Worm (Caenorhabditis elegans) whole organism, L3 larva: Measurements from ENCODE around the gene F21D5.4.
A peak's percentile ranks its signal among the peaks of the same experiment; 100 is the strongest.
"Not testable (repeated sequence)": the region's sequence is repeated elsewhere in the genome, so short reads cannot be mapped to it uniquely, and the experiment has no call there.

Experiments used
- R02D3.7 ChIP-seq: fragments of 150-350 bp; optimal IDR thresholded peaks from 2 replicates; lab custom pipeline; 2014; ENCODE audit warnings: missing biosample characterization, missing genetic modification characterization
- ZK546.5 ChIP-seq: sonication (generic microtip); optimal IDR thresholded peaks from 2 replicates; lab custom pipeline; 2017; ENCODE audit warnings: missing biosample characterization, missing genetic modification characterization
- aly-2 ChIP-seq: fragments of 150-350 bp; optimal IDR thresholded peaks from 2 replicates; lab custom pipeline; 2014; ENCODE audit warnings: missing biosample characterization, missing genetic modification characterization
- ama-1 ChIP-seq: fragments of 150-350 bp; optimal IDR thresholded peaks from 2 replicates; lab custom pipeline; 2018
- ceh-16 ChIP-seq: sonication (generic microtip); optimal IDR thresholded peaks from 2 replicates; lab custom pipeline; 2017; ENCODE audit warnings: missing biosample characterization, missing genetic modification characterization
- ceh-28 ChIP-seq: fragments of 150-350 bp; optimal IDR thresholded peaks from 2 replicates; lab custom pipeline; 2014; ENCODE audit warnings: missing biosample characterization, missing genetic modification reagents, missing genetic modification characterization
- ceh-82 ChIP-seq: fragments of 150-350 bp; optimal IDR thresholded peaks from 2 replicates; lab custom pipeline; 2014; ENCODE audit warnings: missing biosample characterization, missing genetic modification characterization
- ceh-9 ChIP-seq: sonication (generic microtip); optimal IDR thresholded peaks from 2 replicates; lab custom pipeline; 2018; ENCODE audit warnings: missing biosample characterization, missing genetic modification characterization
- egl-27 ChIP-seq: sonication (generic microtip); optimal IDR thresholded peaks from 4 replicates; lab custom pipeline; 2017; ENCODE audit warnings: missing biosample characterization, missing genetic modification reagents, missing genetic modification characterization
- egl-5 ChIP-seq: fragments of 150-350 bp; optimal IDR thresholded peaks from 2 replicates; lab custom pipeline; 2017; ENCODE audit warnings: missing biosample characterization, missing genetic modification reagents, missing genetic modification characterization, inconsistent platforms
- elt-1 ChIP-seq: fragments of 150-350 bp; optimal IDR thresholded peaks from 2 replicates; lab custom pipeline; 2014; ENCODE audit warnings: missing biosample characterization, missing genetic modification characterization
- eor-1 ChIP-seq, 2 experiments: fragments of 150-350 bp; optimal IDR thresholded peaks; 2 replicates each; lab custom pipeline; 2014 to 2018; ENCODE audit warnings: missing biosample characterization in 2 of 2, missing genetic modification characterization in 2 of 2
- fkh-2 ChIP-seq: fragments of 150-350 bp; optimal IDR thresholded peaks from 2 replicates; lab custom pipeline; 2014; ENCODE audit warnings: missing biosample characterization, missing genetic modification reagents, missing genetic modification characterization
- fos-1 ChIP-seq: fragments of 150-350 bp; optimal IDR thresholded peaks from 2 replicates; lab custom pipeline; 2014; ENCODE audit warnings: missing biosample characterization, missing genetic modification characterization
- hmg-11 ChIP-seq: sonication (generic microtip); optimal IDR thresholded peaks from 2 replicates; lab custom pipeline; 2016; ENCODE audit warnings: missing genetic modification characterization, missing compliant biosample characterization
- jun-1 ChIP-seq: fragments of 150-350 bp; optimal IDR thresholded peaks from 2 replicates; lab custom pipeline; 2014; ENCODE audit warnings: missing biosample characterization, missing genetic modification reagents, missing genetic modification characterization
- lin-15B ChIP-seq: fragments of 150-350 bp; optimal IDR thresholded peaks from 2 replicates; lab custom pipeline; 2014; ENCODE audit warnings: missing biosample characterization, missing genetic modification characterization
- lin-39 ChIP-seq: fragments of 150-350 bp; optimal IDR thresholded peaks from 2 replicates; lab custom pipeline; 2018; ENCODE audit warnings: missing biosample characterization, missing genetic modification reagents, missing genetic modification characterization
- mml-1 ChIP-seq: fragments of 150-350 bp; sonication (generic microtip); optimal IDR thresholded peaks from 3 replicates; lab custom pipeline; 2014; ENCODE audit warnings: missing biosample characterization, missing genetic modification characterization
- nhr-11 ChIP-seq: fragments of 150-350 bp; optimal IDR thresholded peaks from 2 replicates; lab custom pipeline; 2014; ENCODE audit warnings: missing biosample characterization, missing genetic modification characterization
- nhr-23 ChIP-seq: fragments of 150-350 bp; optimal IDR thresholded peaks from 2 replicates; lab custom pipeline; 2014; ENCODE audit warnings: missing biosample characterization, missing genetic modification reagents, missing genetic modification characterization
- nhr-237 ChIP-seq: fragments of 150-350 bp; optimal IDR thresholded peaks from 2 replicates; lab custom pipeline; 2014; ENCODE audit warnings: missing biosample characterization, missing genetic modification characterization
- nhr-25 ChIP-seq: sonication (generic microtip); optimal IDR thresholded peaks from 2 replicates; lab custom pipeline; 2017; ENCODE audit warnings: missing biosample characterization, missing genetic modification characterization
- nhr-43 ChIP-seq: sonication (generic microtip); optimal IDR thresholded peaks from 2 replicates; lab custom pipeline; 2016; ENCODE audit warnings: mild to moderate bottlenecking, missing genetic modification characterization, missing compliant biosample characterization; ENCODE audit not compliant: poor library complexity, severe bottlenecking
- nhr-76 ChIP-seq: fragments of 150-350 bp; sonication (generic microtip); optimal IDR thresholded peaks from 5 replicates; lab custom pipeline; 2014; ENCODE audit warnings: missing biosample characterization, missing genetic modification characterization
- pha-4 ChIP-seq: fragments of 150-350 bp; optimal IDR thresholded peaks from 2 replicates; lab custom pipeline; 2014; ENCODE audit warnings: missing biosample characterization, missing genetic modification reagents, missing genetic modification characterization
- skn-1 ChIP-seq: fragments of 150-350 bp; optimal IDR thresholded peaks from 2 replicates; lab custom pipeline; 2014; ENCODE audit warnings: missing biosample characterization, missing genetic modification characterization
- tbx-2 ChIP-seq: sonication (generic microtip); optimal IDR thresholded peaks from 2 replicates; lab custom pipeline; 2016; ENCODE audit warnings: mild to moderate bottlenecking, missing genetic modification characterization, missing compliant biosample characterization
- unc-39 ChIP-seq: sonication (generic microtip); optimal IDR thresholded peaks from 4 replicates; lab custom pipeline; 2017; ENCODE audit warnings: missing biosample characterization, missing genetic modification characterization
- zag-1 ChIP-seq: fragments of 150-350 bp; optimal IDR thresholded peaks from 2 replicates; lab custom pipeline; 2014; ENCODE audit warnings: missing biosample characterization, missing genetic modification characterization
- ztf-11 ChIP-seq: fragments of 150-350 bp; optimal IDR thresholded peaks from 2 replicates; lab custom pipeline; 2014; ENCODE audit warnings: missing biosample characterization, missing genetic modification characterization
- ztf-4 ChIP-seq: fragments of 150-350 bp; optimal IDR thresholded peaks from 2 replicates; lab custom pipeline; 2014; ENCODE audit warnings: missing biosample characterization, missing genetic modification characterization

Gene F21D5.4

ce11 chrIV:8737787-8738186 lies at the start of gene F21D5.4:
TSS of gene F21D5.4 (plus strand) at chrIV:8738087.
- TF ChIP-seq nhr-76 (tag; lab: Kevin White, UChicago) (no peak), ceh-28 (tag; lab: Kevin White, UChicago) (no peak), R02D3.7 (tag; lab: Kevin White, UChicago) (no peak), mml-1 (tag; lab: Kevin White, UChicago) (no peak), lin-39 (tag; lab: Kevin White, UChicago) (no peak), ztf-4 (tag; lab: Kevin White, UChicago) (no peak), fos-1 (tag; lab: Kevin White, UChicago) (no peak)

DNA sequence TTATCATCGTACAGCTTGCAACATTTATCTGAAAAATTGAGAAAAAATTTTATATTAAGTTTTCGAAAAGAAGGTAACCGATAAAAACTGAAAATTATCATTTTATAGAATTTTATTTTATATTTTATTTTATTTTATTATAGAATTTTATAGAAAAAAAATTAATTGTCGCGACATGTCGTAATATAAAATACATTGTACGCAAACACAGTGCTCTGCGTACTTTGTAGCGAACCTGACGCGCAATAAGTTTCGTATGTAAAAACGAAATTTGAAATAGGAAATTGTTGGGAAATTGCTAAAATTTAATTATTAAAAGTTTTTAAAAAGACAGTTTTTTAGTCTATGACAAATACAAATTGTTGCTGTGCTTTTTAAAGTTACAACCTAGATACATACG lies 46.4 kb upstream of the F21D5.4 start, which contains the start of the genes hst-1 and ints-6:
Gene hst-1 (minus strand): TSS at position 28 of the 400 bp plus-strand sequence.
Gene ints-6 (plus strand): TSS at position 260 of the 400 bp plus-strand sequence.
- TF ChIP-seq pha-4 (peak; percentile 55), nhr-23 (tag; lab: Kevin White, UChicago) (peak; percentile 13), hmg-11 (peak; percentile 29), lin-15B (peak; percentile 8), fkh-2 (tag; lab: Kevin White, UChicago) (no peak)
- TF ChIP-seq, all 47 proteins: peak for 4

DNA sequence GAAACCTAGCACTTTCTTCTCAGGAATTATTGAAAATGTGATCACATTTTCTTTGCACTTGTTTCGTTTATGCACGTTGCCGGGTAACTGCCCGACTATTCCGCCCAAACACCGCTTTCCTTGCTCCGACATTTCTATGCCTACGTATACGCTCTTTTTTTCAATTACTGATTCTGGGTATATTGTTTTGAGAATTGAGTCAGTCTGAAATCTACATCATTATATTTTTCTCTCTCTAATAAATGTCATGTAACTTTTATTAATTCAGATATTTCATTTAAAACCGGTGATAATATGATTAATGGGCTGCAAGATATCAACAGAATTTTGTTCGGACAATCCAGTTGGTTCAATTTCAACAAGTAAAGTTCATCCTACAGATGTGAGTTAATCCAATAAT lies 40.5 kb upstream of the F21D5.4 start, which contains the start of gene ttll-11:
Gene ttll-11 (plus strand): TSS at position 301 of the 400 bp plus-strand sequence.
- TF ChIP-seq ceh-9 (tag; lab: Kevin White, UChicago) (no peak), ama-1 (lab: Kevin White, UChicago) (no peak), eor-1 (tag; optimal IDR thresholded peaks at IDR 0.05; lab: Kevin White, UChicago) (no peak), ceh-28 (tag; lab: Kevin White, UChicago) (no peak), nhr-237 (no peak), ceh-82 (tag; lab: Kevin White, UChicago) (no peak), zag-1 (tag; lab: Kevin White, UChicago) (no peak), ZK546.5 (tag; lab: Kevin White, UChicago) (no peak), ceh-16 (tag; lab: Kevin White, UChicago) (no peak), elt-1 (tag; lab: Kevin White, UChicago) (no peak), hmg-11 (no peak), tbx-2 (no peak), R02D3.7 (tag; lab: Kevin White, UChicago) (no peak)

ce11 chrIV:8705504-8705903 lies 32.4 kb upstream of the F21D5.4 start, which contains the start of gene H23L24.4:
TSS of gene H23L24.4 (minus strand) at chrIV:8705604.
- TF ChIP-seq nhr-11 (tag; lab: Kevin White, UChicago) (no peak), lin-39 (tag; lab: Kevin White, UChicago) (no peak), egl-5 (tag; lab: Kevin White, UChicago) (no peak), ztf-11 (tag; lab: Kevin White, UChicago) (no peak), unc-39 (tag; lab: Kevin White, UChicago) (no peak), ceh-82 (tag; lab: Kevin White, UChicago) (no peak), fos-1 (tag; lab: Kevin White, UChicago) (no peak), nhr-237 (no peak), hmg-11 (no peak)
- TF ChIP-seq, all 47 proteins: peak for 0

- TF ChIP-seq ceh-16 (tag; lab: Kevin White, UChicago): no peak
- no peak for TF ChIP-seq egl-27 (tag; lab: Kevin White, UChicago)
- no peak for TF ChIP-seq jun-1 (tag; lab: Kevin White, UChicago)
- TF ChIP-seq nhr-25 (tag; lab: Kevin White, UChicago): no peak
- TF ChIP-seq elt-1 (tag; lab: Kevin White, UChicago): no peak
- TF ChIP-seq lin-39 (tag; lab: Kevin White, UChicago): no peak
- TF ChIP-seq aly-2 (tag; lab: Kevin White, UChicago): no peak
- no peak for TF ChIP-seq nhr-237
- no peak for TF ChIP-seq nhr-23 (tag; lab: Kevin White, UChicago)
- no peak for TF ChIP-seq zag-1 (tag; lab: Kevin White, UChicago)
- TF ChIP-seq skn-1: no peak
- TF ChIP-seq tbx-2: no peak
These were observed 29.8 kb upstream of the F21D5.4 start for ce11 chrIV:8708046-8708445.

DNA sequence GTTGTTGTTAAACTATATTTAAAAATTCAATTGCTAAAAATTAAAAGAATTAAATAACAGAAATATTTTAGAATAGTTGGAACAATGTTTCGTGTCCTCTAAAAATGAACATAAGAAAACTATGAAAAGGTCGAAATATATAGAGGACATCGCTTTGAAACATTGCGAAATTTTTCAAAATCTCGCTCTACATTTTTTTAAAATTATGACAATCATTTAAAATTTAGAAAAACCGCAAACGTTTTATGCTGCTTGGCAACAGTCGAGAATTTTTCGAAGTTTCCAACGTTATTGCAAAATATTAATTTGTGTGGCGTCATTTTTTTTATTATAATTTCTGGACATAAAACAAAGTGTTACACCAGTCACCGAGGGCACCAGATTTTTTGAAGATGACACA lies 22.9 kb upstream of the F21D5.4 start, which contains the start of the genes parg-2 and ipla-5:
Gene parg-2 (minus strand): TSS at position 101 of the 400 bp plus-strand sequence.
Gene ipla-5 (plus strand): TSS at position 216 of the 400 bp plus-strand sequence.
- TF ChIP-seq lin-15B; eor-1 (tag; optimal IDR thresholded peaks at IDR 0.05; lab: Kevin White, UChicago); nhr-43 (tag; lab: Kevin White, UChicago): not testable (repeated sequence)
- TF ChIP-seq, all 47 proteins: peak for 0; not testable (repeated sequence) for 47
